Fruit fly (Drosophila melanogaster): Measurements from ENCODE around the gene CG13784.

DNA sequence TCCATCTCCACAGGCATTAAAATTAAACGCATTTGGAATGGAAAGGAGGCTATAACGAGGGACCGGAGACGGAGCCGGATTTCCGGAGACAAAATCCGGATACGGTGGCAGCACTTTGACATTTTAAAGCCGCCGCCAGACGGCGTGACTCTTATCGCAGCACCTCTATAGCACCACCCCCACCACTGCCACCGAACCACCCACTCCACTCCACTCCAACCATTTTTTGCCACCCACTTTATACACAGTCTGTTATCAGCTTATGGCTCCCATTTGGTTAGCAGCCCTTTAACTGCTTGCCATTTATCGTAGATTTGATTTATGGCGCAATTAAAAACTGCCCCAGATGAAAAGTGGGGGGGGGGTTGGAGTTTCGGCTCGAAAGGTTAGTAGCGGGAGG lies 50.8 kb downstream of the CG13784 start:
- TF ChIP-seq CG18011 (GFP tag; optimal IDR thresholded peaks at IDR 0.05): no peak
- TF ChIP-seq dm (GFP tag; optimal IDR thresholded peaks at IDR 0.05): no peak
- no peak for TF ChIP-seq Lpt (GFP tag; optimal IDR thresholded peaks at IDR 0.05)
- no peak for TF ChIP-seq Sox102F (GFP tag; optimal IDR thresholded peaks at IDR 0.05)
- no peak for TF ChIP-seq fu2 (GFP tag; optimal IDR thresholded peaks at IDR 0.05)
- TF ChIP-seq MESR4 (GFP tag; optimal IDR thresholded peaks at IDR 0.05): no peak
- TF ChIP-seq Usf (GFP tag; optimal IDR thresholded peaks at IDR 0.05): no peak
- no peak for TF ChIP-seq CG10959 (GFP tag; IDR thresholded peaks at IDR 0.05)
- no peak for TF ChIP-seq Mad (GFP tag; optimal IDR thresholded peaks at IDR 0.05)
- TF ChIP-seq Sin3A (optimal IDR thresholded peaks at IDR 0.05): no peak

Data from whole organism, embryonic.